Fruit fly (Drosophila melanogaster) whole organism, embryonic: Measurements from ENCODE around the gene Acn.

Source experiments
- Aef1 ChIP-seq: fragments of 200-800 bp; sonication (Bioruptor generic); IDR thresholded peaks from 3 replicates; pipeline ENCODE4 v1.3.6; 2022; ENCODE audit warnings: missing biosample characterization, missing genetic modification characterization
- Atf6 ChIP-seq: fragments of 200-800 bp; sonication (Bioruptor generic); IDR thresholded peaks from 2 replicates; pipeline ENCODE4 v1.3.6; 2022; ENCODE audit warnings: missing biosample characterization, missing genetic modification characterization
- B-H1 ChIP-seq: fragments of 200-800 bp; sonication (Bioruptor generic); IDR thresholded peaks from 3 replicates; pipeline ENCODE4 v1.3.6; 2022; ENCODE audit warnings: missing biosample characterization, missing genetic modification characterization
- Blimp-1 ChIP-seq: fragments of 200-800 bp; sonication (Bioruptor generic); optimal IDR thresholded peaks from 3 replicates; lab custom pipeline; 2018; ENCODE audit warnings: missing biosample characterization, missing genetic modification characterization, mild to moderate bottlenecking, moderate library complexity, missing genetic modification reagents
- CG10654 ChIP-seq: fragments of 200-800 bp; sonication (Bioruptor generic); optimal IDR thresholded peaks from 2 replicates; lab custom pipeline; 2016; ENCODE audit warnings: missing biosample characterization, missing genetic modification characterization
- CG11085 ChIP-seq: fragments of 200-800 bp; sonication (Bioruptor generic); IDR thresholded peaks from 2 replicates; pipeline ENCODE4 v1.3.6; 2022; ENCODE audit warnings: missing biosample characterization, missing genetic modification characterization
- CG11247 ChIP-seq: fragments of 200-800 bp; sonication (Bioruptor generic); IDR thresholded peaks from 2 replicates; pipeline ENCODE4 v1.3.6; 2022; ENCODE audit warnings: missing biosample characterization, missing genetic modification characterization
- CG12236 ChIP-seq: fragments of 200-800 bp; sonication (Bioruptor generic); optimal IDR thresholded peaks from 2 replicates; lab custom pipeline; 2016; ENCODE audit warnings: missing biosample characterization, missing genetic modification characterization
- CG16779 ChIP-seq: fragments of 200-800 bp; sonication (Bioruptor generic); IDR thresholded peaks from 2 replicates; pipeline ENCODE4 v1.3.6; 2022; ENCODE audit warnings: missing biosample characterization, missing genetic modification characterization
- CG18011 ChIP-seq: fragments of 200-800 bp; sonication (Bioruptor generic); optimal IDR thresholded peaks from 2 replicates; lab custom pipeline; 2017; ENCODE audit warnings: missing biosample characterization, missing genetic modification characterization, mild to moderate bottlenecking, moderate library complexity, missing genotype
- CG18262 ChIP-seq: fragments of 200-800 bp; optimal IDR thresholded peaks from 3 replicates; lab custom pipeline; 2019; ENCODE audit warnings: missing biosample characterization, mild to moderate bottlenecking, missing genetic modification characterization, moderate library complexity
- CG2875 ChIP-seq: fragments of 200-800 bp; sonication (Bioruptor generic); optimal IDR thresholded peaks from 2 replicates; lab custom pipeline; 2017; ENCODE audit warnings: missing biosample characterization, mild to moderate bottlenecking, missing genetic modification characterization, missing genetic modification reagents
- CG31441 ChIP-seq: fragments of 200-800 bp; sonication (Bioruptor generic); IDR thresholded peaks from 2 replicates; pipeline ENCODE4 v1.3.6; 2022; ENCODE audit warnings: missing biosample characterization, missing genetic modification characterization
- CG34422 ChIP-seq: fragments of 200-800 bp; sonication (Bioruptor generic); IDR thresholded peaks from 3 replicates; pipeline ENCODE4 v1.3.6; 2022; ENCODE audit warnings: missing biosample characterization, missing genetic modification characterization
- CG4820 ChIP-seq: fragments of 200-800 bp; sonication (Bioruptor generic); optimal IDR thresholded peaks from 3 replicates; lab custom pipeline; 2016; ENCODE audit warnings: missing biosample characterization, missing genetic modification characterization
- CG5245 ChIP-seq: fragments of 200-800 bp; sonication (Bioruptor generic); optimal IDR thresholded peaks from 3 replicates; lab custom pipeline; 2016; ENCODE audit warnings: missing biosample characterization, missing genetic modification characterization
- CG9932 ChIP-seq: fragments of 200-800 bp; sonication (Bioruptor generic); IDR thresholded peaks from 2 replicates; pipeline ENCODE4 v1.3.6; 2022; ENCODE audit warnings: missing biosample characterization, missing genetic modification characterization
- CrebB ChIP-seq: fragments of 200-800 bp; sonication (Bioruptor generic); optimal IDR thresholded peaks from 3 replicates; lab custom pipeline; 2018; ENCODE audit warnings: missing biosample characterization, mild to moderate bottlenecking, missing genetic modification characterization
- D19B ChIP-seq: fragments of 200-800 bp; sonication (Bioruptor generic); optimal IDR thresholded peaks from 2 replicates; lab custom pipeline; 2017; ENCODE audit warnings: missing biosample characterization, mild to moderate bottlenecking, missing genetic modification characterization
- Dll ChIP-seq: fragments of 200-800 bp; sonication (Bioruptor generic); IDR thresholded peaks from 4 replicates; pipeline ENCODE4 v1.3.6; 2022; ENCODE audit warnings: missing biosample characterization, missing genetic modification characterization; ENCODE audit not compliant: partially characterized antibody
- Drgx ChIP-seq: fragments of 200-800 bp; sonication (Bioruptor generic); IDR thresholded peaks from 2 replicates; pipeline ENCODE4 v1.3.6; 2022; ENCODE audit warnings: missing biosample characterization, missing genetic modification characterization
- E2f1 ChIP-seq: fragments of 200-800 bp; sonication (Bioruptor generic); IDR thresholded peaks from 2 replicates; pipeline ENCODE4 v1.3.6; 2022; ENCODE audit warnings: missing biosample characterization, missing genetic modification characterization
- GATAe ChIP-seq: fragments of 200-800 bp; sonication (Bioruptor generic); conservative IDR thresholded peaks from 2 replicates; pipeline ENCODE4 v1.3.6; 2022; ENCODE audit warnings: missing biosample characterization, missing genetic modification characterization
- Gug ChIP-seq: fragments of 200-800 bp; sonication (Bioruptor generic); IDR thresholded peaks from 4 replicates; pipeline ENCODE4 v1.3.6; 2022; ENCODE audit warnings: missing biosample characterization, missing genetic modification characterization
- HLH4C ChIP-seq: fragments of 200-800 bp; sonication (Bioruptor generic); IDR thresholded peaks from 3 replicates; pipeline ENCODE4 v1.3.6; 2022; ENCODE audit warnings: missing biosample characterization, missing genetic modification characterization; ENCODE audit not compliant: partially characterized antibody
- Hmr ChIP-seq: fragments of 200-800 bp; sonication (Bioruptor generic); optimal IDR thresholded peaks from 3 replicates; lab custom pipeline; 2017; ENCODE audit warnings: mild to moderate bottlenecking, missing biosample characterization, missing genetic modification reagents, missing genetic modification characterization
- Hr39 ChIP-seq: fragments of >200 bp; optimal IDR thresholded peaks from 2 replicates; lab custom pipeline; 2017
- Hsf ChIP-seq: fragments of 200-800 bp; sonication (Bioruptor generic); optimal IDR thresholded peaks from 3 replicates; lab custom pipeline; 2016; ENCODE audit warnings: missing biosample characterization, missing genetic modification characterization
- MBD-R2 ChIP-seq: fragments of 200-800 bp; sonication (Bioruptor generic); IDR thresholded peaks from 2 replicates; pipeline ENCODE4 v1.3.6; 2022; ENCODE audit warnings: missing biosample characterization, missing genetic modification characterization
- MESR4 ChIP-seq: fragments of 200-800 bp; sonication (Bioruptor generic); optimal IDR thresholded peaks from 2 replicates; lab custom pipeline; 2018; ENCODE audit warnings: missing biosample characterization, mild to moderate bottlenecking, missing genetic modification characterization, moderate library complexity
- MTF-1 ChIP-seq: fragments of 200-800 bp; sonication (Bioruptor generic); optimal IDR thresholded peaks from 2 replicates; lab custom pipeline; 2018; ENCODE audit warnings: missing biosample characterization, mild to moderate bottlenecking, missing genetic modification characterization, borderline replicate concordance
- Mad ChIP-seq: fragments of 200-800 bp; sonication (Bioruptor generic); optimal IDR thresholded peaks from 2 replicates; lab custom pipeline; 2016; ENCODE audit warnings: missing biosample characterization, missing genetic modification characterization
- Optix ChIP-seq: fragments of 200-800 bp; sonication (Bioruptor generic); IDR thresholded peaks from 3 replicates; pipeline ENCODE4 v1.3.6; 2022; ENCODE audit warnings: missing biosample characterization, missing genetic modification characterization
- Rfx ChIP-seq: fragments of 200-800 bp; sonication (Bioruptor generic); IDR thresholded peaks from 2 replicates; pipeline ENCODE4 v1.3.6; 2022; ENCODE audit warnings: missing biosample characterization, missing genetic modification characterization
- Rx ChIP-seq: fragments of 200-800 bp; sonication (Bioruptor generic); IDR thresholded peaks from 2 replicates; pipeline ENCODE4 v1.3.6; 2022; ENCODE audit warnings: missing biosample characterization, missing genetic modification characterization
- Side ChIP-seq: fragments of 200-800 bp; sonication (Bioruptor generic); optimal IDR thresholded peaks from 2 replicates; lab custom pipeline; 2016; ENCODE audit warnings: missing biosample characterization, missing genetic modification characterization
- Tbp ChIP-seq: fragments of >200 bp; optimal IDR thresholded peaks from 2 replicates; lab custom pipeline; 2018; ENCODE audit warnings: missing biosample characterization, missing genetic modification characterization
- Xbp1 ChIP-seq: fragments of 200-800 bp; sonication (Bioruptor generic); optimal IDR thresholded peaks from 3 replicates; lab custom pipeline; 2016; ENCODE audit warnings: missing biosample characterization, mild to moderate bottlenecking, missing genetic modification characterization
- bowl ChIP-seq: fragments of 200-800 bp; sonication (Bioruptor generic); IDR thresholded peaks from 2 replicates; pipeline ENCODE4 v1.3.6; 2022; ENCODE audit warnings: missing biosample characterization, missing genetic modification characterization
- chn ChIP-seq: fragments of 200-800 bp; sonication (Bioruptor generic); optimal IDR thresholded peaks from 2 replicates; lab custom pipeline; 2016; ENCODE audit warnings: missing biosample characterization, missing genetic modification characterization
- dm ChIP-seq: fragments of 200-800 bp; sonication (Bioruptor generic); optimal IDR thresholded peaks from 3 replicates; lab custom pipeline; 2016; ENCODE audit warnings: missing biosample characterization, missing genetic modification characterization
- dmrt99B ChIP-seq: fragments of 200-800 bp; sonication (Bioruptor generic); optimal IDR thresholded peaks from 2 replicates; lab custom pipeline; 2018; ENCODE audit warnings: missing biosample characterization, mild to moderate bottlenecking, missing genetic modification characterization, moderate library complexity
- en ChIP-seq: fragments of 200-800 bp; sonication (Bioruptor generic); optimal IDR thresholded peaks from 2 replicates; lab custom pipeline; 2016; ENCODE audit warnings: missing biosample characterization, missing genetic modification characterization
- ewg ChIP-seq: fragments of 200-800 bp; sonication (Bioruptor generic); optimal IDR thresholded peaks from 3 replicates; lab custom pipeline; 2017; ENCODE audit warnings: mild to moderate bottlenecking, missing biosample characterization, missing genetic modification reagents, missing genetic modification characterization
- ind ChIP-seq: fragments of 200-800 bp; sonication (Bioruptor generic); optimal IDR thresholded peaks from 3 replicates; lab custom pipeline; 2016; ENCODE audit warnings: missing biosample characterization, missing genetic modification characterization
- slbo ChIP-seq: fragments of 200-800 bp; sonication (Bioruptor generic); IDR thresholded peaks from 2 replicates; pipeline ENCODE4 v1.3.6; 2022; ENCODE audit warnings: missing biosample characterization, missing genetic modification characterization
- sob ChIP-seq: fragments of 200-800 bp; sonication (Bioruptor generic); IDR thresholded peaks from 2 replicates; pipeline ENCODE4 v1.3.6; 2022; ENCODE audit warnings: missing biosample characterization, missing genetic modification characterization
- sqz ChIP-seq: fragments of 200-800 bp; sonication (Bioruptor generic); optimal IDR thresholded peaks from 3 replicates; lab custom pipeline; 2018; ENCODE audit warnings: missing biosample characterization, mild to moderate bottlenecking, missing genetic modification characterization
- stwl ChIP-seq: fragments of 200-800 bp; sonication (Bioruptor generic); optimal IDR thresholded peaks from 3 replicates; lab custom pipeline; 2018; ENCODE audit warnings: missing biosample characterization, mild to moderate bottlenecking, missing genetic modification characterization, moderate library complexity
- unpg ChIP-seq: fragments of 200-800 bp; sonication (Bioruptor generic); optimal IDR thresholded peaks from 3 replicates; lab custom pipeline; 2018; ENCODE audit warnings: missing biosample characterization, mild to moderate bottlenecking, missing genetic modification characterization, moderate library complexity
- z ChIP-seq: fragments of 200-800 bp; sonication (Bioruptor generic); IDR thresholded peaks from 3 replicates; pipeline ENCODE4 v1.3.6; 2022; ENCODE audit warnings: missing biosample characterization, missing genetic modification characterization

The Acn gene

DNA sequence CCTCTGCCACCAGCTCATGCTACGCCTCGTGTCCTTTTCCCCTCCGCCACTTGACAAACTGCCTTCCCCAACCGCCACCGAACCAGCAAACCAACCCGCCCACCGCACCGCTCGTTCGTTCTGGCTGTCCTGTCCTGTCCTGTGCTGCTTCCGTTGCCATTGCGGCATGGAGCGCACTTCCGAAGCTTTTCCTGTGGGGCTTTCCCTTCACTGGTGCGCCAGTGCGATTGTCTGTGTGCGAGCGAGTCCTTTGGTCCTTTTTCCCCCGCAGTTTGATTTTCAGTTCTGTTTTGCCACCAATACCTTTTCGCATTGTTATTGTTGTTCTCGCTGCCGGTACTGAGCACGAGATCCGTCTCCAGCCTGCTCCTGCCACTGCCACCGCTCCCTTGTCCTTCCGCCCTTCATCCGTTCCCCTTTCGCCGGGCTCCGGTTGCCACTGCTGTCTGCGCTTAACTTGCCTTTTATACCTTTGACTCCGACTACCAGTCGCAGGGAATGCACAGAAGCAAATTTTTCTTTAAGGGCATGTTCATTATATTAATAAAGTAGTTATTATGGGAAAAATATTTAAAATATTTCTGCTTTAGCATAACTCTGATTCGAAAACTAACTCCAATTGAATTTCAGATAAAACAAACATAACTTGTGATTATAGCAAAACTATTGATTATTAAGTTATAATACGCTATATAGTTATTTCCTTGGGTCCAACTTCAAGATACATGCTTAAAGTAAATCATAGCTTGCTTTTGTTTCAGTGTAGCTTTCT, 21.0 kb upstream of the Acn start (continued):
- TF ChIP-seq CG11247 (GFP tag; lab: Robert Waterston, UW): no peak
- TF ChIP-seq unpg (GFP tag; lab: Kevin White, UChicago): peak; percentile 66
- no peak for TF ChIP-seq HLH4C
- no peak for TF ChIP-seq Rx (GFP tag; lab: Robert Waterston, UW)
- TF ChIP-seq GATAe (GFP tag; lab: Robert Waterston, UW): no peak
- no peak for TF ChIP-seq MBD-R2 (GFP tag; lab: Robert Waterston, UW)
- no peak for TF ChIP-seq CG12236 (GFP tag; lab: Kevin White, UChicago)
- no peak for TF ChIP-seq chn
- no peak for TF ChIP-seq Hr39 (lab: Kevin White, UChicago)
- no peak for TF ChIP-seq CG9932 (GFP tag; lab: Robert Waterston, UW)
- TF ChIP-seq sob: peak; percentile 28; the same call in 1 of the 2 replicates
- 0 out of 4 replicates have a peak, but pooled peaks have one; percentile 25 for TF ChIP-seq Gug (GFP tag; lab: Robert Waterston, UW)
- TF ChIP-seq Hmr (GFP tag; lab: Kevin White, UChicago): peak; percentile 88
- peak; percentile 34; the same call in 1 of the 2 replicates for TF ChIP-seq Rfx (GFP tag; lab: Robert Waterston, UW)
- TF ChIP-seq Side (GFP tag; lab: Kevin White, UChicago): no peak
- TF ChIP-seq Optix (GFP tag; lab: Robert Waterston, UW): no peak
- no peak for TF ChIP-seq z
- peak; percentile 7; the same call in 1 of the 2 replicates for TF ChIP-seq E2f1 (GFP tag; lab: Robert Waterston, UW)
- peak; percentile 39 for TF ChIP-seq sqz (GFP tag; lab: Kevin White, UChicago)
- TF ChIP-seq en (GFP tag; lab: Kevin White, UChicago): no peak
- TF ChIP-seq Dll: no peak
- TF ChIP-seq D19B: peak; percentile 38
- TF ChIP-seq Xbp1 (GFP tag; lab: Kevin White, UChicago): peak; percentile 69
- TF ChIP-seq Aef1 (GFP tag; lab: Robert Waterston, UW): peak; percentile 44; the same call in 2 of the 3 replicates
- peak; percentile 73 for TF ChIP-seq CG18262
- TF ChIP-seq CG11085 (GFP tag; lab: Robert Waterston, UW): no peak
- TF ChIP-seq CrebB (tag; lab: Kevin White, UChicago): no peak
- TF ChIP-seq Blimp-1 (GFP tag; lab: Kevin White, UChicago): peak; percentile 60
- TF ChIP-seq CG16779 (GFP tag; lab: Robert Waterston, UW): no peak
- no peak for TF ChIP-seq Tbp (GFP tag; lab: Kevin White, UChicago)
- TF ChIP-seq CG18011 (GFP tag; lab: Kevin White, UChicago): peak; percentile 19
- no peak for TF ChIP-seq Drgx
- TF ChIP-seq dm (GFP tag; lab: Kevin White, UChicago): no peak
- TF ChIP-seq CG4820: peak; percentile 32
- TF ChIP-seq Hsf: peak; percentile 45
- peak; percentile 74 for TF ChIP-seq CG31441 (GFP tag; lab: Robert Waterston, UW)
- no peak for TF ChIP-seq MESR4 (GFP tag; lab: Kevin White, UChicago)
- no peak for TF ChIP-seq MTF-1
- TF ChIP-seq Atf6 (GFP tag; lab: Robert Waterston, UW): peak; percentile 70
- peak; percentile 38 for TF ChIP-seq ewg (GFP tag; lab: Kevin White, UChicago)
- TF ChIP-seq stwl: no peak
- no peak for TF ChIP-seq CG10654 (GFP tag; lab: Kevin White, UChicago)
- TF ChIP-seq B-H1 (GFP tag; lab: Robert Waterston, UW): peak; percentile 37; the same call in 2 of the 3 replicates
- TF ChIP-seq bowl (GFP tag; lab: Robert Waterston, UW): no peak
- peak; percentile 87 for TF ChIP-seq dmrt99B (tag; lab: Kevin White, UChicago)
- TF ChIP-seq CG34422 (GFP tag; lab: Robert Waterston, UW): no peak
- TF ChIP-seq Mad (GFP tag; lab: Kevin White, UChicago): no peak
- no peak for TF ChIP-seq CG5245 (GFP tag; lab: Kevin White, UChicago)
- TF ChIP-seq CG2875 (GFP tag; lab: Kevin White, UChicago): peak; percentile 34
- TF ChIP-seq slbo (GFP tag; lab: Robert Waterston, UW): peak; percentile 67
- peak; percentile 58 for TF ChIP-seq ind (GFP tag; lab: Kevin White, UChicago)
